Fruit fly (Drosophila melanogaster) whole organism, prepupa: ENCODE measurements around the gene CG4328.

Experiments used
- Blimp-1 ChIP-seq: fragments of 200-800 bp; sonication (Bioruptor generic); optimal IDR thresholded peaks from 3 replicates; lab custom pipeline; 2017; ENCODE audit warnings: missing biosample characterization, missing genetic modification characterization, mild to moderate bottlenecking, moderate library complexity, missing genetic modification reagents
- CG10631 ChIP-seq: fragments of 200-800 bp; sonication (Bioruptor generic); optimal IDR thresholded peaks from 2 replicates; lab custom pipeline; 2016; ENCODE audit warnings: missing biosample characterization, missing genetic modification characterization
- CG10669 ChIP-seq: fragments of 200-800 bp; sonication (Bioruptor generic); optimal IDR thresholded peaks from 3 replicates; lab custom pipeline; 2018; ENCODE audit warnings: missing biosample characterization, mild to moderate bottlenecking, missing genetic modification characterization, moderate library complexity
- CG11294 ChIP-seq: fragments of 200-800 bp; sonication (Bioruptor generic); IDR thresholded peaks from 2 replicates; pipeline ENCODE4 v1.3.6; 2022; ENCODE audit warnings: missing biosample characterization, missing genetic modification characterization
- CG11762 ChIP-seq: fragments of 200-800 bp; sonication (Bioruptor generic); optimal IDR thresholded peaks from 3 replicates; lab custom pipeline; 2016; ENCODE audit warnings: missing biosample characterization, missing genetic modification characterization; ENCODE audit not compliant: insufficient read depth
- CG11902 ChIP-seq: fragments of 200-800 bp; sonication (Bioruptor generic); optimal IDR thresholded peaks from 3 replicates; lab custom pipeline; 2016; ENCODE audit warnings: missing biosample characterization, missing genetic modification characterization
- CG15336 ChIP-seq: fragments of 200-800 bp; sonication (Bioruptor generic); IDR thresholded peaks from 2 replicates; pipeline ENCODE4 v1.3.6; 2022; ENCODE audit warnings: missing biosample characterization, missing genetic modification characterization
- CG1621 ChIP-seq: fragments of 200-800 bp; sonication (Bioruptor generic); optimal IDR thresholded peaks from 3 replicates; lab custom pipeline; 2018; ENCODE audit warnings: missing biosample characterization, mild to moderate bottlenecking, missing genetic modification characterization
- CG31627 ChIP-seq: fragments of 200-800 bp; sonication (Bioruptor generic); optimal IDR thresholded peaks from 3 replicates; lab custom pipeline; 2016; ENCODE audit warnings: missing biosample characterization, missing genetic modification characterization
- CG32006 ChIP-seq: fragments of 200-800 bp; sonication (Bioruptor generic); optimal IDR thresholded peaks from 3 replicates; lab custom pipeline; 2017; ENCODE audit warnings: missing biosample characterization, mild to moderate bottlenecking, missing genetic modification characterization
- CG4318 ChIP-seq: fragments of 200-800 bp; sonication (Bioruptor generic); optimal IDR thresholded peaks from 3 replicates; lab custom pipeline; 2017; ENCODE audit warnings: missing biosample characterization, mild to moderate bottlenecking, missing genetic modification characterization
- CG6163 ChIP-seq: fragments of 200-800 bp; sonication (Bioruptor generic); IDR thresholded peaks from 3 replicates; pipeline ENCODE4 v1.3.6; 2022; ENCODE audit warnings: missing biosample characterization, missing genetic modification characterization
- CG6276 ChIP-seq: fragments of 200-800 bp; sonication (Bioruptor generic); optimal IDR thresholded peaks from 2 replicates; lab custom pipeline; 2017; ENCODE audit warnings: missing biosample characterization, mild to moderate bottlenecking, missing genetic modification characterization
- CG6792 ChIP-seq: fragments of 200-800 bp; sonication (Bioruptor generic); optimal IDR thresholded peaks from 3 replicates; lab custom pipeline; 2016; ENCODE audit warnings: missing biosample characterization, missing genetic modification characterization
- CG7368 ChIP-seq: fragments of 200-800 bp; sonication (Bioruptor generic); optimal IDR thresholded peaks from 3 replicates; lab custom pipeline; 2016; ENCODE audit warnings: missing biosample characterization, missing genetic modification characterization
- CG8632 ChIP-seq: fragments of 200-800 bp; sonication (Bioruptor generic); optimal IDR thresholded peaks from 3 replicates; lab custom pipeline; 2016; ENCODE audit warnings: missing biosample characterization, missing genetic modification characterization
- CG9139 ChIP-seq: fragments of 200-800 bp; sonication (Bioruptor generic); optimal IDR thresholded peaks from 3 replicates; lab custom pipeline; 2017; ENCODE audit warnings: missing biosample characterization, mild to moderate bottlenecking, missing genetic modification characterization
- Eip75B ChIP-seq: fragments of 200-800 bp; sonication (Bioruptor generic); optimal IDR thresholded peaks from 3 replicates; lab custom pipeline; 2016; ENCODE audit warnings: missing biosample characterization, missing genetic modification characterization
- Eip93F ChIP-seq: fragments of 200-800 bp; sonication (Bioruptor generic); optimal IDR thresholded peaks from 2 replicates; lab custom pipeline; 2016; ENCODE audit warnings: missing biosample characterization, mild to moderate bottlenecking, missing genetic modification characterization
- Ets21C ChIP-seq: fragments of 200-800 bp; sonication (Bioruptor generic); optimal IDR thresholded peaks from 3 replicates; lab custom pipeline; 2016; ENCODE audit warnings: missing biosample characterization, missing genetic modification characterization
- Gug ChIP-seq: fragments of 200-800 bp; sonication (Bioruptor generic); IDR thresholded peaks from 2 replicates; pipeline ENCODE4 v1.3.6; 2022; ENCODE audit warnings: missing biosample characterization, missing genetic modification characterization
- Hr39 ChIP-seq: fragments of 200-800 bp; sonication (Bioruptor generic); optimal IDR thresholded peaks from 2 replicates; lab custom pipeline; 2016; ENCODE audit warnings: missing biosample characterization, missing genetic modification characterization
- Hr4 ChIP-seq: fragments of 200-800 bp; sonication (Bioruptor generic); optimal IDR thresholded peaks from 3 replicates; lab custom pipeline; 2016; ENCODE audit warnings: missing biosample characterization, missing genetic modification characterization
- Lpt ChIP-seq: fragments of 200-800 bp; sonication (Bioruptor generic); optimal IDR thresholded peaks from 3 replicates; lab custom pipeline; 2016; ENCODE audit warnings: missing biosample characterization, missing genetic modification characterization
- Met ChIP-seq: fragments of 200-800 bp; sonication (Bioruptor generic); optimal IDR thresholded peaks from 3 replicates; lab custom pipeline; 2016; ENCODE audit warnings: missing biosample characterization, missing genetic modification characterization
- OdsH ChIP-seq: fragments of 200-800 bp; sonication (Bioruptor generic); optimal IDR thresholded peaks from 3 replicates; lab custom pipeline; 2016; ENCODE audit warnings: missing biosample characterization, missing genetic modification characterization
- Smox ChIP-seq: fragments of 200-800 bp; sonication (Bioruptor generic); optimal IDR thresholded peaks from 3 replicates; lab custom pipeline; 2016; ENCODE audit warnings: missing biosample characterization, missing genetic modification characterization
- Sox15 ChIP-seq: fragments of 200-800 bp; sonication (Bioruptor generic); optimal IDR thresholded peaks from 3 replicates; lab custom pipeline; 2016; ENCODE audit warnings: missing biosample characterization, missing genetic modification characterization
- acj6 ChIP-seq: fragments of 200-800 bp; sonication (Bioruptor generic); optimal IDR thresholded peaks from 3 replicates; lab custom pipeline; 2016; ENCODE audit warnings: missing biosample characterization, missing genetic modification characterization
- cyc ChIP-seq: fragments of 200-800 bp; sonication (Bioruptor generic); optimal IDR thresholded peaks from 3 replicates; lab custom pipeline; 2016; ENCODE audit warnings: missing biosample characterization, missing genetic modification characterization
- eg ChIP-seq: fragments of 200-800 bp; sonication (Bioruptor generic); IDR thresholded peaks from 3 replicates; pipeline ENCODE4 v1.3.6; 2022; ENCODE audit warnings: missing biosample characterization, missing genetic modification characterization
- esn ChIP-seq: fragments of 200-800 bp; sonication (Bioruptor generic); optimal IDR thresholded peaks from 2 replicates; lab custom pipeline; 2016; ENCODE audit warnings: missing biosample characterization, mild to moderate bottlenecking, missing genetic modification characterization, moderate library complexity
- fd59A ChIP-seq: fragments of 200-800 bp; sonication (Bioruptor generic); optimal IDR thresholded peaks from 2 replicates; lab custom pipeline; 2017; ENCODE audit warnings: missing biosample characterization, mild to moderate bottlenecking, missing genetic modification characterization, missing genetic modification reagents
- fkh ChIP-seq: fragments of 200-800 bp; sonication (Bioruptor generic); optimal IDR thresholded peaks from 3 replicates; lab custom pipeline; 2017; ENCODE audit warnings: missing biosample characterization, mild to moderate bottlenecking, missing genetic modification characterization, moderate library complexity
- net ChIP-seq: fragments of 200-800 bp; sonication (Bioruptor generic); optimal IDR thresholded peaks from 3 replicates; lab custom pipeline; 2016; ENCODE audit warnings: missing biosample characterization, missing genetic modification characterization
- pdm3 ChIP-seq: fragments of 200-800 bp; sonication (Bioruptor generic); optimal IDR thresholded peaks from 3 replicates; lab custom pipeline; 2016; ENCODE audit warnings: missing biosample characterization, missing genetic modification characterization
- salr ChIP-seq, 2 experiments: fragments of 200-800 bp; sonication (Bioruptor generic); optimal IDR thresholded peaks; 3 replicates each; lab custom pipeline; 2016 to 2018; ENCODE audit warnings: missing biosample characterization in 2 of 2, missing genetic modification characterization in 2 of 2, mild to moderate bottlenecking in 1 of 2
- ss ChIP-seq, 2 experiments: fragments of 200-800 bp; sonication (Bioruptor generic); optimal IDR thresholded peaks; 2 replicates in 1 of 2; 3 replicates in 1 of 2; lab custom pipeline; 2017 to 2018; ENCODE audit warnings: mild to moderate bottlenecking in 2 of 2, missing biosample characterization in 2 of 2, missing genetic modification characterization in 2 of 2, moderate library complexity in 1 of 2
- svp ChIP-seq: fragments of 200-800 bp; sonication (Bioruptor generic); peaks from one replicate; lab custom pipeline; 2016; ENCODE audit warnings: missing biosample characterization, missing genetic modification characterization
- topi ChIP-seq: fragments of 200-800 bp; sonication (Bioruptor generic); optimal IDR thresholded peaks from 3 replicates; lab custom pipeline; 2016; ENCODE audit warnings: missing biosample characterization, missing genetic modification characterization
- vri ChIP-seq: fragments of 200-800 bp; sonication (Bioruptor generic); optimal IDR thresholded peaks from 3 replicates; lab custom pipeline; 2016; ENCODE audit warnings: missing biosample characterization, mild to moderate bottlenecking, missing genetic modification characterization

The CG4328 gene

dm6 chr3L:12271195-12271618, 24.7 kb downstream of the CG4328 start, which contains the start of gene Pbgs (continued):
- no peak for TF ChIP-seq cyc (GFP tag; lab: Kevin White, UChicago)
- no peak for TF ChIP-seq Blimp-1 (GFP tag; lab: Kevin White, UChicago)
- TF ChIP-seq CG11902 (GFP tag; lab: Kevin White, UChicago): no peak
- peak; percentile 13 for TF ChIP-seq CG8632 (GFP tag; lab: Kevin White, UChicago)
- no peak for TF ChIP-seq CG11294 (GFP tag; lab: Robert Waterston, UW)
- TF ChIP-seq pdm3 (GFP tag; lab: Kevin White, UChicago): no peak
- no peak for TF ChIP-seq fkh (GFP tag; lab: Kevin White, UChicago)
- no peak for TF ChIP-seq CG4318 (GFP tag; lab: Kevin White, UChicago)
- no peak for TF ChIP-seq Eip75B (GFP tag; lab: Kevin White, UChicago)
- TF ChIP-seq Lpt (GFP tag; lab: Kevin White, UChicago): no peak
- peak; percentile 64 for TF ChIP-seq CG6163 (GFP tag; lab: Robert Waterston, UW)
- TF ChIP-seq net (GFP tag; lab: Kevin White, UChicago): no peak
- no peak for TF ChIP-seq Gug (GFP tag; lab: Robert Waterston, UW)
- no peak for TF ChIP-seq CG10669 (GFP tag; lab: Kevin White, UChicago)
- TF ChIP-seq Smox (GFP tag; lab: Kevin White, UChicago): no peak
- peak; percentile 18 for TF ChIP-seq topi
- TF ChIP-seq CG9139 (GFP tag; lab: Kevin White, UChicago): peak; percentile 3
- TF ChIP-seq CG1621 (tag; lab: Kevin White, UChicago): no peak
- no peak for TF ChIP-seq CG7368 (GFP tag; lab: Kevin White, UChicago)
- TF ChIP-seq eg (GFP tag; lab: Robert Waterston, UW): peak; percentile 66
- no peak for TF ChIP-seq Hr39 (GFP tag; lab: Kevin White, UChicago)
- no peak for TF ChIP-seq Hr4 (GFP tag; lab: Kevin White, UChicago)
- no peak for TF ChIP-seq acj6

dm6 chr3L:12269867-12270266, 26.1 kb downstream of the CG4328 start:
- TF ChIP-seq OdsH (GFP tag; lab: Kevin White, UChicago) (no peak), Ets21C (GFP tag; lab: Kevin White, UChicago) (no peak), vri (GFP tag; lab: Kevin White, UChicago) (peak; percentile 56), esn (GFP tag; lab: Kevin White, UChicago) (peak; percentile 32), CG15336 (GFP tag; lab: Robert Waterston, UW) (peak; percentile 68), Met (GFP tag; lab: Kevin White, UChicago) (peak; percentile 7)
- TF ChIP-seq, all 60 proteins: peak for 4

- TF ChIP-seq pdm3 (GFP tag; lab: Kevin White, UChicago) (no peak), svp (GFP tag; lab: Kevin White, UChicago) (peak; percentile 75)
- TF ChIP-seq, all 60 proteins: peak for 1
Measured at dm6 chr3L:12267332-12267914, 28.5 kb downstream of the CG4328 start, which contains the start of gene CG32100. TSS of gene CG32100 (plus strand) at chr3L:12267528.

- peak; percentile 86 for TF ChIP-seq CG11762 (GFP tag; lab: Kevin White, UChicago)
- peak; percentile 91 for TF ChIP-seq Sox15 (GFP tag; lab: Kevin White, UChicago)
- peak; percentile 89 for TF ChIP-seq cyc (GFP tag; lab: Kevin White, UChicago)
- TF ChIP-seq fkh (GFP tag; lab: Kevin White, UChicago): peak; percentile 15
- TF ChIP-seq pdm3 (GFP tag; lab: Kevin White, UChicago): peak; percentile 92
- TF ChIP-seq fd59A (GFP tag; lab: Kevin White, UChicago): peak; percentile 88
- TF ChIP-seq CG8632 (GFP tag; lab: Kevin White, UChicago): peak; percentile 91
- TF ChIP-seq salr (GFP tag; optimal IDR thresholded peaks at IDR 0.05; lab: Kevin White, UChicago): peak; percentile 62 to 94
- peak; percentile 88 for TF ChIP-seq Eip93F (GFP tag; lab: Kevin White, UChicago)
- peak; percentile 93 for TF ChIP-seq CG32006
- TF ChIP-seq CG6276 (GFP tag; lab: Kevin White, UChicago): peak; percentile 91
- peak; percentile 89 for TF ChIP-seq esn (GFP tag; lab: Kevin White, UChicago)
- TF ChIP-seq acj6: peak; percentile 90
- peak; percentile 92 for TF ChIP-seq CG6792 (GFP tag; lab: Kevin White, UChicago)
- TF ChIP-seq CG31627: peak; percentile 92
- TF ChIP-seq ss (GFP tag; optimal IDR thresholded peaks at IDR 0.05; lab: Kevin White, UChicago): peak; percentile 76 to 91
- TF ChIP-seq Eip75B (GFP tag; lab: Kevin White, UChicago): peak; percentile 80
- peak; percentile 90 for TF ChIP-seq CG10631 (GFP tag; lab: Kevin White, UChicago)
- peak; percentile 90 for TF ChIP-seq Hr39 (GFP tag; lab: Kevin White, UChicago)
- peak; percentile 84 for TF ChIP-seq net (GFP tag; lab: Kevin White, UChicago)
- TF ChIP-seq CG15336 (GFP tag; lab: Robert Waterston, UW): peak; percentile 94
Measured at dm6 chr3L:12266343-12267287, 29.3 kb downstream of the CG4328 start, which contains the start of gene app. TSS of gene app (minus strand) at chr3L:12266841.
